Worm (Caenorhabditis elegans) whole organism, L2 larva: ENCODE measurements around the gene sdz-12.

Source experiments
- aly-2 ChIP-seq: fragments of 150-350 bp; optimal IDR thresholded peaks from 2 replicates; lab custom pipeline; 2014; ENCODE audit warnings: missing biosample characterization, missing genetic modification characterization
- ceh-16 ChIP-seq: fragments of 150-350 bp; optimal IDR thresholded peaks from 2 replicates; lab custom pipeline; 2014; ENCODE audit warnings: missing biosample characterization, missing genetic modification characterization
- lin-13 ChIP-seq: fragments of 150-350 bp; optimal IDR thresholded peaks from 2 replicates; lab custom pipeline; 2014; ENCODE audit warnings: missing biosample characterization, missing genetic modification reagents, missing genetic modification characterization
- nhr-10 ChIP-seq: sonication (generic microtip); optimal IDR thresholded peaks from 2 replicates; lab custom pipeline; 2017; ENCODE audit warnings: missing biosample characterization, missing genetic modification characterization
- nhr-6 ChIP-seq: fragments of 150-350 bp; optimal IDR thresholded peaks from 2 replicates; lab custom pipeline; 2014; ENCODE audit warnings: missing biosample characterization, missing genetic modification characterization
- unc-62 ChIP-seq: fragments of 150-350 bp; optimal IDR thresholded peaks from 2 replicates; lab custom pipeline; 2014; ENCODE audit warnings: missing biosample characterization, missing genetic modification reagents, missing genetic modification characterization
- ztf-4 ChIP-seq: fragments of 150-350 bp; optimal IDR thresholded peaks from 2 replicates; lab custom pipeline; 2014; ENCODE audit warnings: missing biosample characterization, missing genetic modification characterization

DNA sequence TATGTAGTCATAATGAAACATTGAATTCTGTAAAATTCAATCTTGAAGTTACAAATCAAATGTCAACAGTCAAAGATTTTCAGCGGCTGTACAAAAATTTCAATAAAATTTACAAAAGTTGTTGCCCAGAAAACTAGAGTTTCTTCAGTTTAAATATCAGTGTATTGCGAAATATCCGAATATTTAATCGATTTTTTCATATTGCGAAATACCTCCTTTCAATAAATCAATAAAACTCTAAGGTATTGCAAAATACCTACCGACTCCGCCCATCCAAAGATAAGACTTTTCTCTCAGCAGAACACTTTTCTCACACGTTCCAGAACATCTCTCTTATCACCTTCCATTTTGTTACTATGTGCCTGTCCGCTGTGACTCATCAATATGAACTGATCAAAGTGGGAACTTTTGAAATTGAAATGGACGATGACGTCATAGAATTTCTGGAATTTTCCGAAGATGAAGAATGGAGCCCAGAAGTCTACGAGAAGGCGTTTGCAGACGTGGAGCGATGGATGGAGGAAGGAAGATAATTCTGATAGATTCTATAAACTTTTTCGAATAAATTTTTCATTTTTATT lies 47.0 kb downstream of the sdz-12 start:
- TF ChIP-seq unc-62 (GFP tag; lab: Kevin White, UChicago) (no peak), nhr-6 (tag; lab: Kevin White, UChicago) (no peak), nhr-10 (no peak), ceh-16 (tag; lab: Kevin White, UChicago) (no peak), lin-13 (GFP tag; lab: Kevin White, UChicago) (no peak), ztf-4 (no peak), aly-2 (tag; lab: Kevin White, UChicago) (no peak)
